Fruit fly (Drosophila melanogaster) S2 (cell line): ENCODE results near the gene CG14247.

Experiments
- CG8478 ChIP-seq: fragments of >200 bp; optimal IDR thresholded peaks from 2 replicates; lab custom pipeline; 2018
- CTCF ChIP-seq, 2 experiments: fragments of >200 bp; optimal IDR thresholded peaks; 2 replicates each; lab custom pipeline; 2018

CG14247 gene

DNA sequence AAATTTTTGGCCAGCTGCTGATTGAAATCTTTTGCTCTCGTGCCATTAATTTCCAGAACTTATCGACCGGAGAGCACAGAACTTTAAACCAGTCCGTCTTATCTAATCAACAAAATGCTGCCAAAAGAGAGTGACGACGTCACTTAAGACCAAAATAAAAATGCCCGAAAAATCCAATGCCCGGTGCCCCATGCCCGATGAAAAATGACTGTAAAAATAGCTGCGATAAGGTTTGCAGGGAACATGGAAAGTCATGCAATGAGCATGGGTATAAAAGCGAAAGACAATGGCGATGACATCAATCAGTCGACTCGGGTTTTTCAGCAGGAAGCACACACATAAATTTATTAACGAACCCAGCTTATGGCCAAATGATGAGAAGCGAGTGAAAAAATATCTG, at the start of gene CG14247:
CG14247 (plus strand) TSS at position 301 of the 400 bp plus-strand sequence.
- TF ChIP-seq CTCF (optimal IDR thresholded peaks at IDR 0.05; lab: Kevin White, UChicago) (no peak), CG8478 (no peak)

DNA sequence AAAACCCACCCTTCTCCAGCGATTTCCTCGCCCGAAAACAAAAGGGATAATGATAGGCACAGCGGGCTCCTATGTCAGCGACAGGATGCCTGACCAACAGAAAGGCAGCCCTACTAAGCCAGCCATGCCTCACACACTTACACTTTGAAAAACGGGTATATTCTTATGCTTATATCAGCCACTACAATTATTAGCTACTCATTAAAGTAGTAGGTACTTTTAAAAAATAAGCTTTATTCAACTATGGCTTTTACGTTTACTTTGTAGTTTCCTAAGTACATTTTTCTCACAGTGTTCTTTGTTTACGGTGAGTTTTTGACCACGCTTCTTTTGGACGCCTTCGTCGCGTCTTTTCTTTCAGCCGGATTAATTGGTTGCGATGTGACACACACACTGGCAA, 47.2 kb upstream of the CG14247 start:
- TF ChIP-seq CTCF (optimal IDR thresholded peaks at IDR 0.05; lab: Kevin White, UChicago) (no peak), CG8478 (no peak)

DNA sequence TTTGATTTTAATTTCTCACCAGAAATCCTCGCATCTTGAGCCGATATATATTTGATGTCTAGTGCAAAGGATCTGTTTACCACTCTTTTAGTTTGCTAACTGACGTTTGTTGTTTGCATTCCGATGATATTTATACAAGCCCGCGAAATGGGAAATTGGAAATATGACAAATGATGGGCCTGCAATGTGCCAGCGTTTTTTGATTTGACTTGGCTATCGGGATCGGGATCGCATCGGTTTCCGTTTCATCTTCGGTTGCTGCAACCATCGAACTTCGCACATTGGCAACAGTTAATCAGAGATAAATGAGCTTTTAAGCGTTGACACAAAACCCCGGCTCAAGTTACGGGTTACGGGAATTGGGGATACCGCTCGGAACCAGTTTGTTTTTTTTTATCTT, 43.9 kb upstream of the CG14247 start, which contains the start of gene TwdlQ:
TwdlQ (minus strand) TSS at position 101 of the 400 bp plus-strand sequence.
- TF ChIP-seq CTCF (optimal IDR thresholded peaks at IDR 0.05; lab: Kevin White, UChicago) (no peak), CG8478 (no peak)

DNA sequence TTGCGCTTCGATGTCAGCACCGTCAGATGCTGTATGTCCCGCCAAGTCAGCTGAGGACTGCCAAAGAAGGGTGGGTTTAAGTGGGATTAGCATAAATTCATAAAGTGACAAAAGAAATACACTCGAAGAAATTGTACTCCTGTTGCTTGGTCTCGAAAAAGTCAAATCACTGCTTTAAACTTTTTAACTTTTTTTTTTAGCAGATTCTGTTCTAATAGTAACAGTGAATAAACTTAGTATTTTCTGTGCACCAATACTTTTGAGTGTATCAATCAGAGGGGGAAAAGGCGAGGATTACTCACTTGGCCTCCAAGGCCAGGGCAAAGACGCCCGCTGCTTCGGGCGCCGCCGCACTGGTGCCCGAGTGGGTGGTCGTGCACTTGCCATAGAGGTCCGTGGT, 37.3 kb upstream of the CG14247 start:
- TF ChIP-seq CTCF (optimal IDR thresholded peaks at IDR 0.05; lab: Kevin White, UChicago) (no peak), CG8478 (no peak)

DNA sequence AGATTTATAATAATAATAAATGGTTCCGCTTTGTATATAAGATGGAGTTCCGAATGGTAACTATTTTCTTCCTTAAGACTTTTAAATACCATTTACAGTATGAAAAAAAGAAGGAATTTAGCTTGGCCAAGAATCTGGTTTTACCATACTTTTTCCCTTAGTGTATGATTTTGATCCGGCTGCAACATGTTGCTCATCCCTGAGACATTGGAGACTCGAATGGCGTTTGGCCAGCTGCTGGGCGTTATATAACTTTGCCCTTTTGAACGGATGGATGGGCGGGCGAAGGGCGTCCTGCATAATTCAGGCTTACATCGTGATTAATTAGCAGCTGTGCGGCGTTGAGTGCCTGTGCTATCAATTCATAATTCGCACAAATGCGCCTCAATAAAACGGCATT, 33.1 kb upstream of the CG14247 start:
- TF ChIP-seq CTCF (optimal IDR thresholded peaks at IDR 0.05; lab: Kevin White, UChicago) = no peak
- no peak for TF ChIP-seq CG8478

DNA sequence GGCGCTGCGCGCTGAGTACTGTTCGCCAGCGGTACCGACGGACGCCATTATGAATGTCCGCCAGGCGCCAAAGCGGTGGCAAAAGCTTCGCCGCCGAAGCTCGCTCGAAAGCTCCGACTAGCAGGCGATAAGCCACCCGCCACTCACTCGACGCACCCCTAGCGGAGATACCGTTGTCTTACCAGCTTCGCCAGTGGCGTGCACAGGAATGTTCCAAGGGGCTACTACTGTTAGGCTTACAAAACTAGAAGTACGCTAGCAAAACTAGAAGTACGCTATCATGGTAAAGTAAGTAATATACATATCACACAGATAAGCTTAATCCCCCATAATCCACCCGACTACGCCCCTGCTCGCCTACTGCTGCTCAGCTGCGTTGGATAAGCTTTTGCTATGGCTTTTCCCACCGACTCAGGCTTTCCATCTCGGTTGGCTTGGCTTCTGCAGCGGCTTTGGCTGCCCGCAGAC, 23.3 kb upstream of the CG14247 start, which contains the start of gene amon:
amon (minus strand) TSS at position 51 of the 468 bp plus-strand sequence.
- no peak for TF ChIP-seq CTCF (optimal IDR thresholded peaks at IDR 0.05; lab: Kevin White, UChicago)
- TF ChIP-seq CG8478 = no peak

DNA sequence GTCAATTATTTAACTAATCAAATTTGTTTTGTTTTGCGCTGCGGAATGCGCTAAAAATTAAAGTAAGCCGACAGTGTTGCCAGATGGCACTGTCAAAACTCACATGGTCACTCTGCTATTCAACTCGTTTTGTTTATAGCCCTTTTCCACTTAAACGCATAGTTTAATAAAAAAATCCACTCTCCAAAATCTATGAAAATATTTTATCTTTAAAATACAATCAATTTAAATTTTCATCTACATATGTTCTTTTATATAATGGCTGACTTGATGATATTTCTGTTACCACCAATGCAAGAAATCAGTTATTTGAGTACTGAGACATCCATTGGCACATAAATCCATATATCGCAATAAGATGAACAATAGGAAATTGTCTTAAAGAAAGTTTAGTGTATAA, 20.1 kb upstream of the CG14247 start, which contains the start of gene CG6425:
CG6425 (minus strand) TSS at position 95 of the 400 bp plus-strand sequence.
- peak in 1 of 2 experiments; percentile 20 for TF ChIP-seq CTCF (optimal IDR thresholded peaks at IDR 0.05; lab: Kevin White, UChicago)
- no peak for TF ChIP-seq CG8478

DNA sequence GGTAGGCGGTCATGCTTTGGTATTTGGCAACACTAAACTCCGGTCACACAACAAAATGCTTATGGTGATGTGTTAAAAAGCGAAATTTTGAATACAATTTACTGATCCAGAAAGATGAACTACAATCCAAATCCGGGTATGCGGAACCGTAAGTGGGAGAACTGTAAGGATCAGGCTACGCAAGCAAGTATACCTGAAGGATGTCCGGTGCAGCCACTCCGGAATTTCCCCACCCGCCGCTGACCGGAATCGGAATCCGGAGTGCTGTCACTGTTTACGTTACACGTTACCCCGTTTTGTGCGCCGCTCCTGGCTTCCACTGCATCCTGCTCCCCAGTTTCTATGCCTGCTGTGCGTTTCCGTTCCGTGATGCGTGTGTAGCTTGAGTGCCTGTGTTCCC, 19.5 kb upstream of the CG14247 start, which contains the start of gene Yif1:
Yif1 (plus strand) TSS at position 8 of the 400 bp plus-strand sequence.
- TF ChIP-seq CG8478 (no peak), CTCF (optimal IDR thresholded peaks at IDR 0.05; lab: Kevin White, UChicago) (no peak)

DNA sequence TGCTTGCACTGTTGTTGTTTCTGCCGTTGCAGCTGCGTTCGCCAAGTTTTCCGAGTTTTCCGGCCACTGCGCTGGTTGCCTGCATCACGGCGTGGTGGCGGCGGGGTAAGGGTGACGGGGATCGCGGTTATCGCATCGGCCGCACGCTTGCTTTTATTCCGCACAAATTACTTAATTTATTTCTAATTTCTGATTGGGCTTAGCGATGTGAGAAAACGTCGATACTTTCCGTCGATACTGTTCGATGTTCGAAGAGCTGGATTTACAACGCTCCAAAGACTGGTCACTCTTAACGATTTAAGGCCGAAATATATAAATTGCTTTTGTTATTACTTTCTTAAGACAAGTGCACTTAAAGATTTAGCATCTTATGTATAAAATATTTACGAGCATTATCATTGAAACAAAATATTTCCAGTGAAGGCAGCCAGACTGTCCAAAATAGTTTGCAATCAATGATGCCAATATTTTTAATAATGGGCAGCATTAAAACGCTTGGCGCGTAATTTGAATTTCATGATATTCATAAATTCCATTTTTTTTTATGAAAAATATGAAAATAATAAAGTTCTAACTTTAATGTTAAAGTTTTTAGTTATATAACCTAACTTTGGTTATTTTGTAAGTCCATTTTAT, 12.3 kb upstream of the CG14247 start, which contains the start of gene CG6420:
CG6420 (minus strand) TSS at position 240 of the 636 bp plus-strand sequence.
- TF ChIP-seq CG8478 (no peak), CTCF (optimal IDR thresholded peaks at IDR 0.05; lab: Kevin White, UChicago) (no peak)

DNA sequence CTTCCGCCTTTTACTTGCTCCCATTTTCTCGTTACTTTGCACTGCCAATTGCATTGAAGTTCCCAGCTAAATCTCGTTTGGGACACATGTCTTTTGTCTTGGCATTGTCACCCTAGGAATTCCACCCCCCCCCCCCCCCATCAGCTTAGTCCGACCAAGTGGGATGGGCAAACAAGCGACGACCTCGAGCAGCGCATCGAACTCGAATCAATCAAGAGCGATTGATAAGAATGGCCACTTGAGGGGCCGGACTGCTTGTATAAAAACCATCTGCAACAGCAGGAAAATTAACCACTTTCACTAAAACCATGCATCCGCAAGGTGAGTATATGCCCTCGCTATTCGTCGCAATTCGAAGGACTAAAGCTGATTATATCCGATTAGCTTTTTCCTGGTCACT, 11.6 kb upstream of the CG14247 start, which contains the start of gene CG14244:
CG14244 (plus strand) TSS at position 301 of the 400 bp plus-strand sequence.
- no peak for TF ChIP-seq CG8478
- no peak for TF ChIP-seq CTCF (optimal IDR thresholded peaks at IDR 0.05; lab: Kevin White, UChicago)

DNA sequence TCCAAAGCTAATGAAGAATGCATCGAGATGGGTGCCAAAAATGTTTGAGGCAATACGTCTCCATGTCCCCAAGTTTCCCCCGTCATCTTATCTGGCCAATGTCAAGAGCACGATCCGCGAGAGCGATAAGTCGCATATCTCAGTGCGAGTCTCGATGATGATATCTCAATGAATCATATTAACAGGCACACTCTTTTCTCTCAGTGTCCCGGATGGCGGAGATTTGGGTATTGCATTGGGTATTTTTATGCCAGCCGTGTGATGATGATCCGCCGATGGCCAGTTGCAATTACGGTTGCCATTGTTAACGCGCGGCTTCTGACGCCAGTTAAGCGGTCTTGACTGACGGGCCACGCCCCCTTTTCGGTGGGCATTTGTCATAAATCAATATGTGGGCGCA, 10.4 kb upstream of the CG14247 start, which contains the start of gene CG14246:
CG14246 (plus strand) TSS at position 301 of the 400 bp plus-strand sequence.
- TF ChIP-seq CTCF (optimal IDR thresholded peaks at IDR 0.05; lab: Kevin White, UChicago) (no peak), CG8478 (no peak)

DNA sequence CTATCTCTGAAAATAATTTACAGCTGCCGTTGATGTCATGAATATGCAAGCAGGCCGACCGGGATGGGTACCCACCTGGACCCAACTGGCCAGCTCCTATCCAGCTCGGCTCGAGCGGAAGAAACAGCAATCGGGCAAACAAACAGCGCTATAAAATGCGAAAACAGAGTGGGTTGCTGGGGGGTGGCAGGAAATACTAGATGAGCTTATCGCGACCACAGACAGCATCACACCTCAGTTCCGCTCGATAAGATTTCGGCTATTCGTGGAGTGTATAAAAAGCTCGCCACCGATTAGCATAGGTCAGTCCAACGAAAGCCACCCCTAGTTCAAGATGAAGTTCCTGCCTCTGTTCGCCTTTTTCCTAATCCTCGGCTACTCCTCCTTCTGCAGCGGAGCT, 9.0 kb upstream of the CG14247 start, which contains the start of gene CG14245:
CG14245 (plus strand) TSS at position 301 of the 400 bp plus-strand sequence.
- TF ChIP-seq CG8478 = no peak
- no peak for TF ChIP-seq CTCF (optimal IDR thresholded peaks at IDR 0.05; lab: Kevin White, UChicago)

DNA sequence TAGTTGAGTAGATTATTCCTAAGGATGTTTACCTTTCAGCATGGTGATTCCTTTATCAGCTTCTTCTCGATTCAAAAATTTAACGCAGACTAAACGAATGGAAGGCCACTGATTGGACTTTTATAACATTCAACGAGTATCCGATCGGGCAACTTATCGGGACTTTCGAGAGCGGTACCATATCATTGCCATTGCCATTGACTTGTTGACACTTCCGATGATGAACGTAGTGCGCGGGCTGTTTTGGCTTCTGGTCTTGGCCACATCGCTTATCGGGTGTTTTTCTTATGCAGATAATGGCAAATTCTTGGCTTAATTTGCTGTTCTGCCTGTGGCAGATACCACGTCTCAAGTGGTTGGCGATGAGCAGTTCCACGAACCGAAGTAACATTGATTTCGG, 1.2 kb upstream of the CG14247 start, which contains the start of gene CG6403:
CG6403 (minus strand) TSS at position 101 of the 400 bp plus-strand sequence.
- TF ChIP-seq CTCF (optimal IDR thresholded peaks at IDR 0.05; lab: Kevin White, UChicago) (no peak), CG8478 (no peak)

DNA sequence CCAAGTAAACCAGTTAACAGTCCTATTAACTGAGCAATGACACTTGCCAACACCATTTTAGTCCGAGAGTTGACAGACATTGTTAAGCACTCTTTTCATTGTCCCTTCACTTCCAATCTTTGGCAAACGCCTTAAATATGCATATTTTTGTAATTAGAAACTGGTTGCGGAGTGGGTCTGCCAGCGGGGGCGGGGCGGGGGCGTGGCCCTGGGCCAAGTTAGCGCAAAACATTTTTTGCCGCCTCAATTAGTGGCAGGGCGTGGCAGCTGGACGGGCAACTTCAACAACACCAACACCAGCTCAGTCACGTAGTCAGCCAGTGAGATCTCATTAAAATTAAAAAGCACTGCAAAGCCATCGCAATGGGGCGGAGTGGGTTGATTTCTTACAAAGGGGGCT, 24.3 kb downstream of the CG14247 start:
- TF ChIP-seq CTCF (optimal IDR thresholded peaks at IDR 0.05; lab: Kevin White, UChicago) = no peak
- no peak for TF ChIP-seq CG8478

DNA sequence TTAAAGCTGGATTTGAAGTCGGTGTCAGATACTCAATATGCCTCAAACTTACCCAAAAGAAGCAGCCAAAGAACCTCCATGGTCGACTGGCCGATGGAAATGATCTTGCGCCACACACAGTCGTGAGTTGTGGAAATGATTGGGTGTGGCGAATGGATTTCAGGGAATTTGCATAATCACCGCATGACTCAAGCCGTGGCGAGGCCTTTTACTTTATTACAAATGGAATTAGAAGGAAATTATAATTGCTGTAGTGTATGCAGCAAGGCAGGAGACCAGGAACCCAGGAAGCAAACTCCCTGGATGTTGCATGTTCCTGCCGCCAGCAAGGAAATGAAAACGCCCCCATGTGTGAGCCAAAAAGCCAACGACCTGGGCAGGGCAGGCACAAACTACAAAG, 46.7 kb downstream of the CG14247 start, which contains the start of gene CG42789:
CG42789 (minus strand) TSS at position 101 of the 400 bp plus-strand sequence.
- TF ChIP-seq CG8478 (no peak), CTCF (optimal IDR thresholded peaks at IDR 0.05; lab: Kevin White, UChicago) (no peak)
